Worm (Caenorhabditis elegans) whole organism, early embryonic: Measurements from ENCODE around the gene zip-11.

Experiments used
- ama-1 ChIP-seq: fragments of 150-350 bp; optimal IDR thresholded peaks from 2 replicates; lab custom pipeline; 2014
- flt-1 ChIP-seq: fragments of 200-800 bp; sonication (Bioruptor generic); IDR thresholded peaks from 2 replicates; pipeline ENCODE4 v1.3.6; 2022; ENCODE audit warnings: missing genetic modification characterization, missing compliant biosample characterization
- tbx-11 ChIP-seq: fragments of 200-800 bp; sonication (Bioruptor generic); IDR thresholded peaks from 2 replicates; pipeline ENCODE4 v1.3.6; 2022; ENCODE audit warnings: missing genetic modification characterization, missing compliant biosample characterization
- tbx-37 ChIP-seq: fragments of 200-800 bp; sonication (Bioruptor generic); conservative IDR thresholded peaks from 2 replicates; pipeline ENCODE4 v1.3.6; 2022; ENCODE audit warnings: missing genetic modification reagents, missing genetic modification characterization, missing compliant biosample characterization

ce11 chrIV:3336585-3336984 lies 25.5 kb downstream of the zip-11 start, which contains the start of gene F42A6.6:
- TF ChIP-seq tbx-11 (0 out of 2 replicates have a peak, but pooled peaks have one; percentile 50), tbx-37 (GFP tag; lab: Robert Waterston, UW) (no peak), ama-1 (lab: Kevin White, UChicago) (peak; percentile 94), flt-1 (GFP tag; lab: Robert Waterston, UW) (no peak)
